Worm (Caenorhabditis elegans) whole organism, L4 larva: ENCODE data around the gene B0395.3.

ENCODE experiments used
- D1046.2 ChIP-seq: fragments of 200-800 bp; sonication (Bioruptor generic); IDR thresholded peaks from 2 replicates; pipeline ENCODE4 v1.3.6; 2022; ENCODE audit warnings: missing genetic modification characterization, missing compliant biosample characterization
- F26F4.8 ChIP-seq: fragments of 200-800 bp; sonication (Bioruptor generic); conservative IDR thresholded peaks from 2 replicates; pipeline ENCODE4 v1.3.6; 2022; ENCODE audit warnings: missing genetic modification characterization, missing compliant biosample characterization
- F37D6.2 ChIP-seq: sonication (generic microtip); optimal IDR thresholded peaks from 2 replicates; lab custom pipeline; 2016; ENCODE audit warnings: mild to moderate bottlenecking, missing genetic modification characterization, missing compliant biosample characterization
- T26A8.4 ChIP-seq: fragments of 200-800 bp; sonication (Bioruptor generic); IDR thresholded peaks from 2 replicates; pipeline ENCODE4 v1.3.6; 2022; ENCODE audit warnings: missing genetic modification characterization, missing compliant biosample characterization
- Y105C5A.15 ChIP-seq: fragments of 200-800 bp; sonication (Bioruptor generic); IDR thresholded peaks from 2 replicates; pipeline ENCODE4 v1.3.6; 2022; ENCODE audit warnings: missing genetic modification characterization, missing compliant biosample characterization
- Y48G9A.11 ChIP-seq: fragments of 200-800 bp; sonication (Bioruptor generic); IDR thresholded peaks from 2 replicates; pipeline ENCODE4 v1.3.6; 2022; ENCODE audit warnings: missing genetic modification reagents, missing genetic modification characterization, missing compliant biosample characterization
- Y5F2A.4 ChIP-seq: fragments of 200-800 bp; sonication (Bioruptor generic); optimal IDR thresholded peaks from 2 replicates; lab custom pipeline; 2018; ENCODE audit warnings: mild to moderate bottlenecking, missing genetic modification characterization, missing compliant biosample characterization
- ZK546.5 ChIP-seq, 2 experiments: sonication (generic microtip); optimal IDR thresholded peaks; 2 replicates each; lab custom pipeline; 2017; ENCODE audit warnings: missing biosample characterization in 2 of 2, missing genetic modification characterization in 2 of 2
- aly-2 ChIP-seq: sonication (generic microtip); optimal IDR thresholded peaks from 2 replicates; lab custom pipeline; 2018; ENCODE audit warnings: missing biosample characterization, missing genetic modification characterization
- ama-1 ChIP-seq: fragments of 150-350 bp; optimal IDR thresholded peaks from 2 replicates; lab custom pipeline; 2014; ENCODE audit warnings: inconsistent platforms, mixed read lengths
- ceh-32 ChIP-seq: sonication (generic microtip); optimal IDR thresholded peaks from 2 replicates; lab custom pipeline; 2016; ENCODE audit warnings: mild to moderate bottlenecking, missing genetic modification characterization, missing compliant biosample characterization; ENCODE audit not compliant: poor library complexity
- ceh-62 ChIP-seq: sonication (generic microtip); optimal IDR thresholded peaks from 2 replicates; lab custom pipeline; 2017; ENCODE audit warnings: missing biosample characterization, missing genetic modification characterization
- daf-12 ChIP-seq: fragments of 150-350 bp; optimal IDR thresholded peaks from 2 replicates; lab custom pipeline; 2014; ENCODE audit warnings: missing biosample characterization, missing genetic modification reagents, missing genetic modification characterization
- daf-8 ChIP-seq: fragments of 200-800 bp; sonication (Bioruptor generic); IDR thresholded peaks from 2 replicates; pipeline ENCODE4 v1.3.6; 2022; ENCODE audit warnings: missing genetic modification characterization, missing compliant biosample characterization
- duxl-1 ChIP-seq: sonication (generic microtip); optimal IDR thresholded peaks from 2 replicates; lab custom pipeline; 2016; ENCODE audit warnings: mild to moderate bottlenecking, missing genetic modification characterization, moderate library complexity, missing compliant biosample characterization; ENCODE audit not compliant: poor library complexity
- dve-1 ChIP-seq: sonication (generic microtip); optimal IDR thresholded peaks from 2 replicates; lab custom pipeline; 2017; ENCODE audit warnings: antibody characterized with exemption, mild to moderate bottlenecking, missing genetic modification characterization, missing compliant biosample characterization; ENCODE audit not compliant: insufficient read depth
- gei-8 ChIP-seq: fragments of 200-800 bp; sonication (Bioruptor generic); optimal IDR thresholded peaks from 2 replicates; lab custom pipeline; 2018; ENCODE audit warnings: mild to moderate bottlenecking, missing genetic modification characterization, missing compliant biosample characterization
- hlh-11 ChIP-seq: fragments of 200-800 bp; sonication (Bioruptor generic); optimal IDR thresholded peaks from 2 replicates; lab custom pipeline; 2018; ENCODE audit warnings: mild to moderate bottlenecking, missing genetic modification characterization, missing compliant biosample characterization
- hmg-1.1 ChIP-seq: fragments of 200-800 bp; sonication (Bioruptor generic); IDR thresholded peaks from 2 replicates; pipeline ENCODE4 v1.3.6; 2022; ENCODE audit warnings: missing genetic modification reagents, missing genetic modification characterization, missing compliant biosample characterization
- jun-1 ChIP-seq: fragments of 150-350 bp; optimal IDR thresholded peaks from 2 replicates; lab custom pipeline; 2014; ENCODE audit warnings: missing biosample characterization, missing genetic modification reagents, missing genetic modification characterization
- lin-29 ChIP-seq: fragments of 200-800 bp; sonication (Bioruptor generic); IDR thresholded peaks from 2 replicates; pipeline ENCODE4 v1.3.6; 2022; ENCODE audit warnings: missing genetic modification reagents, missing genetic modification characterization, missing compliant biosample characterization
- lin-38 ChIP-seq: fragments of 200-800 bp; sonication (Bioruptor generic); IDR thresholded peaks from 2 replicates; pipeline ENCODE4 v1.3.6; 2022; ENCODE audit warnings: missing genetic modification reagents, missing genetic modification characterization, missing compliant biosample characterization
- lin-39 ChIP-seq: fragments of 150-350 bp; optimal IDR thresholded peaks from 2 replicates; lab custom pipeline; 2014; ENCODE audit warnings: missing biosample characterization, missing genetic modification reagents, missing genetic modification characterization
- madf-9 ChIP-seq: fragments of 200-800 bp; sonication (Bioruptor generic); conservative IDR thresholded peaks from 2 replicates; pipeline ENCODE4 v1.3.6; 2022; ENCODE audit warnings: missing genetic modification reagents, missing genetic modification characterization, missing compliant biosample characterization
- mdt-29 ChIP-seq: fragments of 200-800 bp; sonication (Bioruptor generic); IDR thresholded peaks from 2 replicates; pipeline ENCODE4 v1.3.6; 2022; ENCODE audit warnings: missing genetic modification reagents, missing genetic modification characterization, missing compliant biosample characterization
- mxl-3 ChIP-seq: fragments of 200-800 bp; sonication (Bioruptor generic); optimal IDR thresholded peaks from 2 replicates; lab custom pipeline; 2018; ENCODE audit warnings: mild to moderate bottlenecking, missing genetic modification characterization, missing compliant biosample characterization
- nhr-111 ChIP-seq: fragments of 200-800 bp; sonication (Bioruptor generic); optimal IDR thresholded peaks from 2 replicates; lab custom pipeline; 2018; ENCODE audit warnings: mild to moderate bottlenecking, missing genetic modification characterization, missing compliant biosample characterization
- nhr-237 ChIP-seq: sonication (generic microtip); optimal IDR thresholded peaks from 2 replicates; lab custom pipeline; 2017; ENCODE audit warnings: missing biosample characterization, missing genetic modification characterization
- nhr-25 ChIP-seq: sonication (generic microtip); optimal IDR thresholded peaks from 2 replicates; lab custom pipeline; 2017; ENCODE audit warnings: missing genetic modification characterization, mild to moderate bottlenecking, missing compliant biosample characterization, antibody characterized with exemption, moderate library complexity, borderline replicate concordance; ENCODE audit not compliant: insufficient read depth
- nhr-41 ChIP-seq: fragments of 200-800 bp; sonication (Bioruptor generic); IDR thresholded peaks from 2 replicates; pipeline ENCODE4 v1.3.6; 2022; ENCODE audit warnings: missing genetic modification reagents, missing genetic modification characterization, missing compliant biosample characterization
- nhr-42 ChIP-seq: fragments of 200-800 bp; sonication (Bioruptor generic); IDR thresholded peaks from 2 replicates; pipeline ENCODE4 v1.3.6; 2022; ENCODE audit warnings: missing genetic modification characterization, missing compliant biosample characterization
- nhr-48 ChIP-seq: sonication (generic microtip); optimal IDR thresholded peaks from 2 replicates; lab custom pipeline; 2016; ENCODE audit warnings: mild to moderate bottlenecking, missing genetic modification characterization, missing compliant biosample characterization
- nhr-6 ChIP-seq: fragments of 150-350 bp; optimal IDR thresholded peaks from 2 replicates; lab custom pipeline; 2014; ENCODE audit warnings: missing biosample characterization, missing genetic modification characterization
- nhr-76 ChIP-seq: fragments of 150-350 bp; optimal IDR thresholded peaks from 2 replicates; lab custom pipeline; 2014; ENCODE audit warnings: missing biosample characterization, missing genetic modification characterization
- sdz-12 ChIP-seq: fragments of 200-800 bp; sonication (Bioruptor generic); optimal IDR thresholded peaks from 2 replicates; lab custom pipeline; 2018; ENCODE audit warnings: mild to moderate bottlenecking, missing genetic modification characterization, missing compliant biosample characterization
- spr-3 ChIP-seq: fragments of 200-800 bp; sonication (Bioruptor generic); optimal IDR thresholded peaks from 2 replicates; lab custom pipeline; 2018; ENCODE audit warnings: mild to moderate bottlenecking, missing genetic modification characterization, missing compliant biosample characterization
- tra-1 ChIP-seq: fragments of 200-800 bp; sonication (Bioruptor generic); IDR thresholded peaks from 2 replicates; pipeline ENCODE4 v1.3.6; 2022; ENCODE audit warnings: missing genetic modification reagents, missing genetic modification characterization, missing compliant biosample characterization
- unc-130 ChIP-seq: sonication (generic microtip); optimal IDR thresholded peaks from 2 replicates; lab custom pipeline; 2016; ENCODE audit warnings: missing genetic modification reagents, missing genetic modification characterization, missing compliant biosample characterization
- unc-39 ChIP-seq: sonication (generic microtip); optimal IDR thresholded peaks from 2 replicates; lab custom pipeline; 2017; ENCODE audit warnings: missing biosample characterization, missing genetic modification characterization
- vab-7 ChIP-seq: fragments of 200-800 bp; sonication (Bioruptor generic); IDR thresholded peaks from 2 replicates; pipeline ENCODE4 v1.3.6; 2022; ENCODE audit warnings: missing genetic modification reagents, missing genetic modification characterization, missing compliant biosample characterization
- zip-11 ChIP-seq: fragments of 200-800 bp; sonication (Bioruptor generic); IDR thresholded peaks from 2 replicates; pipeline ENCODE4 v1.3.6; 2022; ENCODE audit warnings: missing genetic modification characterization, missing compliant biosample characterization
- zip-2 ChIP-seq: fragments of 150-350 bp; optimal IDR thresholded peaks from 2 replicates; lab custom pipeline; 2014; ENCODE audit warnings: missing biosample characterization, missing genetic modification characterization

The B0395.3 gene

ce11 chrX:16056404-16056803, 16.3 kb upstream of the B0395.3 start (continued):
- TF ChIP-seq mdt-29 (GFP tag; lab: Robert Waterston, UW) (peak; percentile 93), zip-11 (GFP tag; lab: Robert Waterston, UW) (no peak), nhr-6 (tag; lab: Kevin White, UChicago) (peak; percentile 96), T26A8.4 (peak; percentile 99), vab-7 (peak; percentile 94), daf-12 (peak; percentile 7), madf-9 (GFP tag; lab: Robert Waterston, UW) (peak; percentile 94), spr-3 (peak; percentile 93), zip-2 (tag; lab: Kevin White, UChicago) (peak; percentile 97), nhr-25 (tag; lab: Kevin White, UChicago) (peak; percentile 92), gei-8 (peak; percentile 91), unc-39 (no peak), F37D6.2 (tag; lab: Kevin White, UChicago) (peak; percentile 99), tra-1 (GFP tag; lab: Robert Waterston, UW) (no peak; the same call in none of the 2 replicates), Y105C5A.15 (no peak; the same call in 1 of the 2 replicates), lin-29 (GFP tag; lab: Robert Waterston, UW) (peak; percentile 97), nhr-237 (tag; lab: Kevin White, UChicago) (peak; percentile 93), Y5F2A.4 (peak; percentile 95), duxl-1 (peak; percentile 98), hlh-11 (peak; percentile 96), nhr-48 (tag; lab: Kevin White, UChicago) (peak; percentile 96), nhr-41 (peak; percentile 47), ZK546.5 (tag; optimal IDR thresholded peaks at IDR 0.05; lab: Kevin White, UChicago) (peak; percentile 18 to 80), nhr-42 (GFP tag; lab: Robert Waterston, UW) (peak; percentile 98), daf-8 (0 out of 2 replicates have a peak, but pooled peaks have one; percentile 48), dve-1 (tag; lab: Kevin White, UChicago) (peak; percentile 99)

- TF ChIP-seq hmg-1.1 (GFP tag; lab: Robert Waterston, UW) (no peak), nhr-42 (GFP tag; lab: Robert Waterston, UW) (no peak), lin-38 (GFP tag; lab: Robert Waterston, UW) (no peak), spr-3 (no peak), Y105C5A.15 (no peak), F26F4.8 (GFP tag; lab: Robert Waterston, UW) (no peak), nhr-237 (tag; lab: Kevin White, UChicago) (no peak), nhr-48 (tag; lab: Kevin White, UChicago) (no peak), nhr-111 (GFP tag; lab: Kevin White, UChicago) (no peak), lin-39 (tag; lab: Kevin White, UChicago) (no peak), ama-1 (lab: Kevin White, UChicago) (no peak), sdz-12 (GFP tag; lab: Kevin White, UChicago) (no peak), nhr-76 (tag; lab: Kevin White, UChicago) (no peak), mxl-3 (no peak), ceh-32 (tag; lab: Kevin White, UChicago) (no peak), zip-2 (tag; lab: Kevin White, UChicago) (no peak)
Observed at ce11 chrX:16055245-16055644, 15.2 kb upstream of the B0395.3 start, which contains the start of gene T27A8.7. Gene T27A8.7 (plus strand): TSS chrX:16055545.

- TF ChIP-seq ceh-62 (tag; lab: Kevin White, UChicago): no peak
- no peak for TF ChIP-seq Y48G9A.11 (GFP tag; lab: Robert Waterston, UW)
- no peak for TF ChIP-seq unc-130 (GFP tag; lab: Kevin White, UChicago)
- no peak for TF ChIP-seq aly-2 (tag; lab: Kevin White, UChicago)
- TF ChIP-seq jun-1 (tag; lab: Kevin White, UChicago): no peak
- TF ChIP-seq D1046.2 (GFP tag; lab: Robert Waterston, UW): no peak
Observed at ce11 chrX:16049573-16049972, 9.5 kb upstream of the B0395.3 start, which contains the start of gene cpd-2. Gene cpd-2 (plus strand): TSS chrX:16049873.
